Worm (Caenorhabditis elegans) whole organism, L1 larva: ENCODE results near the gene pfut-1.

ENCODE experiments used
- C16A3.4 ChIP-seq: fragments of 150-350 bp; optimal IDR thresholded peaks from 2 replicates; lab custom pipeline; 2014; ENCODE audit warnings: missing biosample characterization, missing genetic modification characterization
- Y116A8C.19 ChIP-seq: sonication (generic microtip); optimal IDR thresholded peaks from 2 replicates; lab custom pipeline; 2016; ENCODE audit warnings: missing compliant biosample characterization, missing genetic modification characterization, borderline replicate concordance
- aha-1 ChIP-seq: fragments of 150-350 bp; optimal IDR thresholded peaks from 2 replicates; lab custom pipeline; 2014; ENCODE audit warnings: missing biosample characterization, missing genetic modification characterization
- aly-2 ChIP-seq: fragments of 150-350 bp; optimal IDR thresholded peaks from 2 replicates; lab custom pipeline; 2014; ENCODE audit warnings: missing biosample characterization, missing genetic modification characterization
- ama-1 ChIP-seq: fragments of 150-350 bp; optimal IDR thresholded peaks from 2 replicates; lab custom pipeline; 2014
- ceh-8 ChIP-seq: fragments of 200-800 bp; sonication (Bioruptor generic); optimal IDR thresholded peaks from 2 replicates; lab custom pipeline; 2018; ENCODE audit warnings: mild to moderate bottlenecking, missing genetic modification characterization, moderate library complexity, missing compliant biosample characterization
- ceh-82 ChIP-seq, 3 experiments: fragments of 150-350 bp in 1 of 3; sonication (generic microtip) in 2 of 3; optimal IDR thresholded peaks; 2 replicates each; lab custom pipeline; 2014 to 2017; ENCODE audit warnings: missing biosample characterization in 3 of 3, missing genetic modification characterization in 3 of 3
- ceh-90 ChIP-seq: sonication (generic microtip); optimal IDR thresholded peaks from 2 replicates; lab custom pipeline; 2016; ENCODE audit warnings: missing genetic modification characterization, missing compliant biosample characterization
- ces-1 ChIP-seq: fragments of 150-350 bp; optimal IDR thresholded peaks from 2 replicates; lab custom pipeline; 2014; ENCODE audit warnings: missing biosample characterization, missing genetic modification reagents, missing genetic modification characterization
- dpl-1 ChIP-seq, 3 experiments: fragments of 150-350 bp in 2 of 3; sonication (generic microtip) in 1 of 3; optimal IDR thresholded peaks; 2 replicates each; lab custom pipeline; 2014 to 2017; ENCODE audit warnings: missing biosample characterization in 3 of 3, missing genetic modification characterization in 3 of 3, missing genetic modification reagents in 3 of 3
- efl-1 ChIP-seq, 4 experiments: fragments of 150-350 bp; optimal IDR thresholded peaks in 3 of 4; peaks in 1 of 4; 1 replicate in 1 of 4; 2 replicates in 3 of 4; lab custom pipeline; 2014; ENCODE audit warnings: missing biosample characterization in 2 of 4, missing genetic modification characterization in 2 of 4, missing genetic modification reagents in 2 of 4
- efl-3 ChIP-seq: fragments of 200-800 bp; sonication (Bioruptor generic); optimal IDR thresholded peaks from 2 replicates; lab custom pipeline; 2018; ENCODE audit warnings: mild to moderate bottlenecking, missing genetic modification characterization, missing compliant biosample characterization
- egl-13 ChIP-seq: sonication (generic microtip); optimal IDR thresholded peaks from 2 replicates; lab custom pipeline; 2016; ENCODE audit warnings: missing genotype, missing genetic modification reagents, missing genetic modification characterization, missing compliant biosample characterization
- elt-2 ChIP-seq: sonication (generic microtip); optimal IDR thresholded peaks from 2 replicates; lab custom pipeline; 2016; ENCODE audit warnings: missing genetic modification characterization, mild to moderate bottlenecking, inconsistent platforms, missing compliant biosample characterization, missing genetic modification reagents
- elt-3 ChIP-seq, 6 experiments: fragments of 150-350 bp in 1 of 6; sonication (generic microtip); optimal IDR thresholded peaks; 2 replicates each; lab custom pipeline; 2017 to 2018; ENCODE audit warnings: missing biosample characterization in 6 of 6, missing genetic modification characterization in 6 of 6, inconsistent platforms in 1 of 6
- fkh-10 ChIP-seq: sonication (generic microtip); optimal IDR thresholded peaks from 2 replicates; lab custom pipeline; 2017; ENCODE audit warnings: missing biosample characterization, missing genetic modification reagents, missing genetic modification characterization
- fkh-4 ChIP-seq: sonication (generic microtip); optimal IDR thresholded peaks from 2 replicates; lab custom pipeline; 2016; ENCODE audit warnings: missing compliant biosample characterization, missing genetic modification characterization, borderline replicate concordance
- fos-1 ChIP-seq: fragments of 150-350 bp; optimal IDR thresholded peaks from 2 replicates; lab custom pipeline; 2014; ENCODE audit warnings: missing biosample characterization, missing genetic modification characterization
- grh-1 ChIP-seq: fragments of 200-800 bp; sonication (Bioruptor generic); IDR thresholded peaks from 2 replicates; pipeline ENCODE4 v1.3.6; 2022; ENCODE audit warnings: missing genetic modification reagents, missing genetic modification characterization, missing compliant biosample characterization
- hlh-17 ChIP-seq: fragments of 200-800 bp; sonication (Bioruptor generic); optimal IDR thresholded peaks from 2 replicates; lab custom pipeline; 2018; ENCODE audit warnings: missing genetic modification characterization, mild to moderate bottlenecking, missing compliant biosample characterization, moderate library complexity, borderline replicate concordance
- hlh-4 ChIP-seq: sonication (generic microtip); optimal IDR thresholded peaks from 2 replicates; lab custom pipeline; 2016; ENCODE audit warnings: mild to moderate bottlenecking, missing genetic modification characterization, missing compliant biosample characterization
- irx-1 ChIP-seq: sonication (generic microtip); optimal IDR thresholded peaks from 2 replicates; lab custom pipeline; 2016; ENCODE audit warnings: missing genetic modification characterization, missing compliant biosample characterization
- jun-1 ChIP-seq: fragments of 150-350 bp; optimal IDR thresholded peaks from 2 replicates; lab custom pipeline; 2014; ENCODE audit warnings: missing biosample characterization, missing genetic modification reagents, missing genetic modification characterization
- lin-13 ChIP-seq: fragments of 150-350 bp; optimal IDR thresholded peaks from 2 replicates; lab custom pipeline; 2014; ENCODE audit warnings: missing biosample characterization, missing genetic modification reagents, missing genetic modification characterization
- lin-14 ChIP-seq: fragments of 200-800 bp; sonication (Bioruptor generic); optimal IDR thresholded peaks from 2 replicates; lab custom pipeline; 2018; ENCODE audit warnings: mild to moderate bottlenecking, missing genetic modification characterization, moderate library complexity, missing compliant biosample characterization
- lin-39 ChIP-seq: fragments of 150-350 bp; optimal IDR thresholded peaks from 2 replicates; lab custom pipeline; 2014; ENCODE audit warnings: missing biosample characterization, missing genetic modification reagents, missing genetic modification characterization
- lir-3 ChIP-seq: sonication (generic microtip); optimal IDR thresholded peaks from 2 replicates; lab custom pipeline; 2016; ENCODE audit warnings: mild to moderate bottlenecking, missing genetic modification characterization, moderate library complexity, missing compliant biosample characterization; ENCODE audit not compliant: poor library complexity
- nhr-19 ChIP-seq: fragments of 200-800 bp; sonication (Bioruptor generic); conservative IDR thresholded peaks from 2 replicates; pipeline ENCODE4 v1.3.6; 2022; ENCODE audit warnings: missing genetic modification characterization, missing compliant biosample characterization
- nhr-237 ChIP-seq: fragments of 150-350 bp; optimal IDR thresholded peaks from 2 replicates; lab custom pipeline; 2014; ENCODE audit warnings: missing biosample characterization, missing genetic modification characterization
- nhr-28 ChIP-seq: fragments of 150-350 bp; optimal IDR thresholded peaks from 2 replicates; lab custom pipeline; 2014; ENCODE audit warnings: missing biosample characterization, missing genetic modification characterization
- nhr-47 ChIP-seq: sonication (generic microtip); optimal IDR thresholded peaks from 2 replicates; lab custom pipeline; 2016; ENCODE audit warnings: mild to moderate bottlenecking, missing genetic modification characterization, moderate library complexity, missing compliant biosample characterization
- nhr-71 ChIP-seq: sonication (generic microtip); optimal IDR thresholded peaks from 2 replicates; lab custom pipeline; 2016; ENCODE audit warnings: mild to moderate bottlenecking, missing genetic modification characterization, moderate library complexity, missing compliant biosample characterization
- nhr-85 ChIP-seq: sonication (generic microtip); peaks from one replicate; lab custom pipeline; 2016; ENCODE audit warnings: missing genetic modification characterization, inconsistent platforms, missing compliant biosample characterization
- nhr-90 ChIP-seq: sonication (generic microtip); optimal IDR thresholded peaks from 2 replicates; lab custom pipeline; 2016; ENCODE audit warnings: mild to moderate bottlenecking, missing genetic modification characterization, missing compliant biosample characterization; ENCODE audit not compliant: poor library complexity
- pax-3 ChIP-seq: fragments of 200-800 bp; sonication (Bioruptor generic); optimal IDR thresholded peaks from 2 replicates; lab custom pipeline; 2018; ENCODE audit warnings: mild to moderate bottlenecking, missing genetic modification characterization, moderate library complexity, missing compliant biosample characterization
- rnt-1 ChIP-seq: sonication (generic microtip); optimal IDR thresholded peaks from 2 replicates; lab custom pipeline; 2016; ENCODE audit warnings: mild to moderate bottlenecking, missing genetic modification characterization, moderate library complexity, missing compliant biosample characterization
- snu-23 ChIP-seq: sonication (generic microtip); optimal IDR thresholded peaks from 2 replicates; lab custom pipeline; 2016; ENCODE audit warnings: missing genetic modification characterization, missing compliant biosample characterization
- sox-4 ChIP-seq: sonication (generic microtip); optimal IDR thresholded peaks from 2 replicates; lab custom pipeline; 2016; ENCODE audit warnings: missing genetic modification characterization, missing compliant biosample characterization
- sptf-1 ChIP-seq: fragments of 150-350 bp; optimal IDR thresholded peaks from 2 replicates; lab custom pipeline; 2014; ENCODE audit warnings: missing biosample characterization, missing genetic modification characterization
- swsn-7 ChIP-seq: sonication (generic microtip); optimal IDR thresholded peaks from 2 replicates; lab custom pipeline; 2016; ENCODE audit warnings: missing genetic modification characterization, missing compliant biosample characterization
- tbx-2 ChIP-seq: sonication (generic microtip); optimal IDR thresholded peaks from 2 replicates; lab custom pipeline; 2016; ENCODE audit warnings: missing genetic modification characterization, missing compliant biosample characterization
- unc-130 ChIP-seq: fragments of 150-350 bp; optimal IDR thresholded peaks from 2 replicates; lab custom pipeline; 2017; ENCODE audit warnings: missing biosample characterization, missing genetic modification characterization, inconsistent platforms
- unc-30 ChIP-seq: sonication (generic microtip); optimal IDR thresholded peaks from 2 replicates; lab custom pipeline; 2017; ENCODE audit warnings: missing biosample characterization, missing genetic modification characterization
- unc-98 ChIP-seq: fragments of 200-800 bp; sonication (Bioruptor generic); IDR thresholded peaks from 2 replicates; pipeline ENCODE4 v1.3.6; 2022; ENCODE audit warnings: missing genetic modification characterization, missing compliant biosample characterization
- ztf-11 ChIP-seq, 2 experiments: sonication (generic microtip); optimal IDR thresholded peaks; 2 replicates each; lab custom pipeline; 2016 to 2017; ENCODE audit warnings: missing genetic modification characterization in 2 of 2, missing biosample characterization in 1 of 2, missing compliant biosample characterization in 1 of 2

The pfut-1 gene

ce11 chrX:3117204-3117603, 48.4 kb upstream of the pfut-1 start (continued):
- TF ChIP-seq lin-13 (GFP tag; lab: Kevin White, UChicago) (no peak), aly-2 (tag; lab: Kevin White, UChicago) (peak; percentile 85), lin-14 (GFP tag; lab: Kevin White, UChicago) (peak; percentile 31), pax-3 (no peak), ceh-82 (tag; optimal IDR thresholded peaks at IDR 0.05; lab: Kevin White, UChicago) (no peak), jun-1 (tag; lab: Kevin White, UChicago) (no peak), elt-3 (tag; optimal IDR thresholded peaks at IDR 0.05; lab: Kevin White, UChicago) (peak in 1 of 6 experiments; percentile 80), aha-1 (tag; lab: Kevin White, UChicago) (no peak), elt-2 (tag; lab: Kevin White, UChicago) (peak; percentile 79), unc-30 (tag; lab: Kevin White, UChicago) (no peak), ztf-11 (tag; optimal IDR thresholded peaks at IDR 0.05; lab: Kevin White, UChicago) (no peak), ceh-8 (no peak), fkh-4 (no peak), unc-130 (tag; lab: Kevin White, UChicago) (no peak), nhr-85 (peak; percentile 88), nhr-90 (tag; lab: Kevin White, UChicago) (peak; percentile 41), nhr-237 (tag; lab: Kevin White, UChicago) (no peak), unc-98 (GFP tag; lab: Robert Waterston, UW) (no peak), ama-1 (lab: Kevin White, UChicago) (peak; percentile 38), nhr-19 (peak; percentile 33; the same call in 1 of the 2 replicates), C16A3.4 (tag; lab: Kevin White, UChicago) (no peak), efl-1 (optimal IDR thresholded peaks at IDR 0.05; lab: Kevin White, UChicago) (no peak), efl-1 (GFP tag; optimal IDR thresholded peaks at IDR 0.05 in 1 of 2; lab: Kevin White, UChicago) (no peak), dpl-1 (GFP tag; optimal IDR thresholded peaks at IDR 0.05; lab: Kevin White, UChicago) (no peak), efl-3 (GFP tag; lab: Kevin White, UChicago) (no peak), fos-1 (tag; lab: Kevin White, UChicago) (no peak), nhr-47 (no peak), rnt-1 (tag; lab: Kevin White, UChicago) (no peak), Y116A8C.19 (tag; lab: Kevin White, UChicago) (no peak), ceh-90 (no peak)

ce11 chrX:3118596-3119287, 46.9 kb upstream of the pfut-1 start:
- TF ChIP-seq efl-1 (optimal IDR thresholded peaks at IDR 0.05; lab: Kevin White, UChicago) (no peak), efl-1 (GFP tag; optimal IDR thresholded peaks at IDR 0.05 in 1 of 2; lab: Kevin White, UChicago) (peak in 1 of 2 experiments; percentile 76), irx-1 (tag; lab: Kevin White, UChicago) (no peak), lir-3 (tag; lab: Kevin White, UChicago) (no peak), swsn-7 (tag; lab: Kevin White, UChicago) (no peak), sptf-1 (tag; lab: Kevin White, UChicago) (no peak)

DNA sequence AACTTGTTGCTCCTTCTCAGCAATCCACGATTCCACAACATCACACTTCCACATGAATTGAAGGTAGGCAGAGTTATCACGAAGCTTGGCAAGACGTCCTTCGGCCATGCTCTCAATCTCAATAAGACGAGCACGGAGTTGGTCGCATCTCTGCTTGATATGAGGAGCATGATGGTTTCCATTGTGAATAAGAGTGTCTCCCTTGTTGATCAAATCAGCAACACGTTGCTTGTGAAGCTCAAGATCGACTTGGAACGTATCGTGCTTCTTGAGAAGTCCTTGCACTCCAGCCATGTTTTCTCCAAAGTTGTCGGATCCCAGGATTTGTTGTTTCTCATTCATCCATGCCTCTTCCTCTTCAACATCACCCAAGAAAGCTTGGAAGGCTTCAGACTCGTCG, 46.0 kb upstream of the pfut-1 start:
- no peak for TF ChIP-seq lin-39 (tag; lab: Kevin White, UChicago)
- TF ChIP-seq unc-30 (tag; lab: Kevin White, UChicago), result no peak
- TF ChIP-seq ztf-11 (tag; optimal IDR thresholded peaks at IDR 0.05; lab: Kevin White, UChicago), result no peak
- TF ChIP-seq nhr-28 (tag; lab: Kevin White, UChicago), result no peak
- TF ChIP-seq efl-3 (GFP tag; lab: Kevin White, UChicago), result no peak

DNA sequence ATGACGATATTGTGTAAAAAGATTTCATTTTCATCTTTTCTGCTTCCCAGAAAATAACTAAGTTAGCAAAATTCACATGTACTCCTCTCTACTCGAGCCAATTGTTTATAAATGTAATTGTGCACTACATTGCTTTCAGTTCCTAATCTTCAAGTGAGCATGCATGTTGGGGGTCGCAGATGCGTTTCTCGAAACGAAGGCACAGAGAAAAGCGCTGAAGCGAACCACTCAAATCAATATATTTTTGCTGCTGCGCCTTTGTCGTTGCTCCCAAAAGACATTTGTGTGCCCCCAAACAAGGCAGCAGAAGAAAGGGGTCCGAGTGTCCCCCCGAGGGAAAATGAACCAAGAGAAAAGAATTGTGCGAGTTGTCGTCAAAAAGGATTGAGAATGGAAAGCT, 39.4 kb upstream of the pfut-1 start:
- TF ChIP-seq hlh-4 (tag; lab: Kevin White, UChicago) (no peak), hlh-17 (GFP tag; lab: Kevin White, UChicago) (no peak), C16A3.4 (tag; lab: Kevin White, UChicago) (no peak), grh-1 (GFP tag; lab: Robert Waterston, UW) (no peak), ztf-11 (tag; optimal IDR thresholded peaks at IDR 0.05; lab: Kevin White, UChicago) (no peak), snu-23 (GFP tag; lab: Kevin White, UChicago) (peak; percentile 13), lin-14 (GFP tag; lab: Kevin White, UChicago) (peak; percentile 88), sox-4 (tag; lab: Kevin White, UChicago) (no peak), aha-1 (tag; lab: Kevin White, UChicago) (no peak), ceh-8 (no peak), swsn-7 (tag; lab: Kevin White, UChicago) (peak; percentile 20), nhr-71 (tag; lab: Kevin White, UChicago) (peak; percentile 42), elt-2 (tag; lab: Kevin White, UChicago) (no peak), ces-1 (GFP tag; lab: Kevin White, UChicago) (peak; percentile 40), egl-13 (no peak), tbx-2 (tag; lab: Kevin White, UChicago) (peak; percentile 43), fkh-10 (peak; percentile 30)
